Worm (Caenorhabditis elegans) whole organism, late embryonic: ENCODE data around the gene dpm-3.

ENCODE experiments used
- C38D4.7 ChIP-seq: fragments of 200-800 bp; sonication (Bioruptor generic); optimal IDR thresholded peaks from 2 replicates; lab custom pipeline; 2018; ENCODE audit warnings: mild to moderate bottlenecking, missing genetic modification characterization, moderate library complexity, missing compliant biosample characterization
- F13H6.1 ChIP-seq: sonication (generic microtip); optimal IDR thresholded peaks from 2 replicates; lab custom pipeline; 2016; ENCODE audit warnings: missing genetic modification characterization, missing compliant biosample characterization
- K09A11.1 ChIP-seq: sonication (generic microtip); optimal IDR thresholded peaks from 2 replicates; lab custom pipeline; 2017; ENCODE audit warnings: antibody characterized with exemption, mild to moderate bottlenecking, missing genetic modification characterization, missing compliant biosample characterization; ENCODE audit not compliant: insufficient read depth
- Y22D7AL.16 ChIP-seq: sonication (generic microtip); optimal IDR thresholded peaks from 2 replicates; lab custom pipeline; 2016; ENCODE audit warnings: missing genetic modification characterization, missing compliant biosample characterization
- ahr-1 ChIP-seq: sonication (generic microtip); optimal IDR thresholded peaks from 2 replicates; lab custom pipeline; 2016; ENCODE audit warnings: missing genetic modification characterization, missing compliant biosample characterization
- ceh-18 ChIP-seq: sonication (generic microtip); optimal IDR thresholded peaks from 2 replicates; lab custom pipeline; 2016; ENCODE audit warnings: missing genetic modification characterization, missing compliant biosample characterization
- ceh-19 ChIP-seq: fragments of 200-800 bp; sonication (Bioruptor generic); optimal IDR thresholded peaks from 2 replicates; lab custom pipeline; 2018; ENCODE audit warnings: mild to moderate bottlenecking, missing genetic modification characterization, missing compliant biosample characterization
- ceh-2 ChIP-seq: sonication (generic microtip); optimal IDR thresholded peaks from 2 replicates; lab custom pipeline; 2016; ENCODE audit warnings: missing genotype, missing genetic modification characterization, missing compliant biosample characterization
- ceh-22 ChIP-seq: sonication (generic microtip); optimal IDR thresholded peaks from 2 replicates; lab custom pipeline; 2017; ENCODE audit warnings: missing biosample characterization, missing genetic modification characterization
- ceh-24 ChIP-seq: sonication (generic microtip); optimal IDR thresholded peaks from 2 replicates; lab custom pipeline; 2016; ENCODE audit warnings: mild to moderate bottlenecking, missing genetic modification characterization, missing compliant biosample characterization
- ceh-30 ChIP-seq: fragments of 150-350 bp; optimal IDR thresholded peaks from 2 replicates; lab custom pipeline; 2014; ENCODE audit warnings: missing biosample characterization, missing genetic modification characterization
- ceh-31 ChIP-seq: sonication (generic microtip); optimal IDR thresholded peaks from 2 replicates; lab custom pipeline; 2016; ENCODE audit warnings: missing genetic modification characterization, missing compliant biosample characterization
- ceh-34 ChIP-seq: sonication (generic microtip); optimal IDR thresholded peaks from 2 replicates; lab custom pipeline; 2016; ENCODE audit warnings: mild to moderate bottlenecking, missing genetic modification characterization, missing compliant biosample characterization
- ceh-48 ChIP-seq: sonication (generic microtip); optimal IDR thresholded peaks from 2 replicates; lab custom pipeline; 2016; ENCODE audit warnings: missing genetic modification characterization, inconsistent platforms, missing compliant biosample characterization
- ceh-9 ChIP-seq: sonication (generic microtip); optimal IDR thresholded peaks from 2 replicates; lab custom pipeline; 2016; ENCODE audit warnings: mild to moderate bottlenecking, missing genetic modification characterization, inconsistent platforms, missing compliant biosample characterization
- elt-2 ChIP-seq: sonication (generic microtip); optimal IDR thresholded peaks from 2 replicates; lab custom pipeline; 2016; ENCODE audit warnings: missing genetic modification reagents, missing genetic modification characterization, missing compliant biosample characterization
- elt-4 ChIP-seq: sonication (generic microtip); optimal IDR thresholded peaks from 2 replicates; lab custom pipeline; 2016; ENCODE audit warnings: missing genetic modification characterization, missing compliant biosample characterization
- ets-4 ChIP-seq: sonication (generic microtip); optimal IDR thresholded peaks from 2 replicates; lab custom pipeline; 2016; ENCODE audit warnings: missing genetic modification characterization, missing compliant biosample characterization
- eyg-1 ChIP-seq: sonication (generic microtip); optimal IDR thresholded peaks from 2 replicates; lab custom pipeline; 2016; ENCODE audit warnings: missing genotype, missing genetic modification characterization, missing compliant biosample characterization
- fkh-6 ChIP-seq: sonication (generic microtip); optimal IDR thresholded peaks from 2 replicates; lab custom pipeline; 2016; ENCODE audit warnings: missing genetic modification characterization, missing compliant biosample characterization
- hlh-13 ChIP-seq: fragments of 200-800 bp; sonication (Bioruptor generic); optimal IDR thresholded peaks from 2 replicates; lab custom pipeline; 2018; ENCODE audit warnings: mild to moderate bottlenecking, missing genetic modification characterization, missing compliant biosample characterization
- hlh-15 ChIP-seq: sonication (generic microtip); optimal IDR thresholded peaks from 2 replicates; lab custom pipeline; 2016; ENCODE audit warnings: missing genetic modification characterization, missing compliant biosample characterization
- hlh-8 ChIP-seq: sonication (generic microtip); optimal IDR thresholded peaks from 2 replicates; lab custom pipeline; 2016; ENCODE audit warnings: missing genotype, missing genetic modification characterization, missing compliant biosample characterization
- lim-6 ChIP-seq: sonication (generic microtip); optimal IDR thresholded peaks from 2 replicates; lab custom pipeline; 2016; ENCODE audit warnings: missing genetic modification characterization, missing compliant biosample characterization
- lin-11 ChIP-seq: fragments of 200-800 bp; sonication (Bioruptor generic); optimal IDR thresholded peaks from 2 replicates; lab custom pipeline; 2018; ENCODE audit warnings: mild to moderate bottlenecking, missing genetic modification characterization, missing compliant biosample characterization
- madf-2 ChIP-seq: sonication (generic microtip); optimal IDR thresholded peaks from 2 replicates; lab custom pipeline; 2017; ENCODE audit warnings: missing genetic modification characterization, missing compliant biosample characterization
- nfya-1 ChIP-seq: sonication (generic microtip); optimal IDR thresholded peaks from 2 replicates; lab custom pipeline; 2017; ENCODE audit warnings: missing genetic modification characterization, mild to moderate bottlenecking, missing compliant biosample characterization, antibody characterized with exemption, moderate library complexity
- nhr-232 ChIP-seq: sonication (generic microtip); optimal IDR thresholded peaks from 2 replicates; lab custom pipeline; 2016; ENCODE audit warnings: missing genetic modification characterization, missing compliant biosample characterization
- odd-2 ChIP-seq: sonication (generic microtip); optimal IDR thresholded peaks from 2 replicates; lab custom pipeline; 2017; ENCODE audit warnings: antibody characterized with exemption, mild to moderate bottlenecking, missing genetic modification characterization, missing compliant biosample characterization
- pag-3 ChIP-seq: sonication (generic microtip); optimal IDR thresholded peaks from 2 replicates; lab custom pipeline; 2016; ENCODE audit warnings: missing compliant biosample characterization, missing genetic modification characterization, borderline replicate concordance
- pat-9 ChIP-seq: fragments of 200-800 bp; sonication (Bioruptor generic); optimal IDR thresholded peaks from 2 replicates; lab custom pipeline; 2018; ENCODE audit warnings: mild to moderate bottlenecking, missing genetic modification characterization, moderate library complexity, missing compliant biosample characterization
- pax-1 ChIP-seq: fragments of 150-350 bp; optimal IDR thresholded peaks from 2 replicates; lab custom pipeline; 2014; ENCODE audit warnings: missing biosample characterization, missing genetic modification characterization
- pha-2 ChIP-seq: sonication (generic microtip); optimal IDR thresholded peaks from 2 replicates; lab custom pipeline; 2017; ENCODE audit warnings: mild to moderate bottlenecking, missing genetic modification characterization, missing compliant biosample characterization
- pqm-1 ChIP-seq: sonication (generic microtip); optimal IDR thresholded peaks from 2 replicates; lab custom pipeline; 2016; ENCODE audit warnings: missing genetic modification characterization, missing compliant biosample characterization
- ref-2 ChIP-seq: sonication (generic microtip); optimal IDR thresholded peaks from 2 replicates; lab custom pipeline; 2016; ENCODE audit warnings: missing genetic modification characterization, missing compliant biosample characterization
- rnt-1 ChIP-seq: sonication (generic microtip); optimal IDR thresholded peaks from 2 replicates; lab custom pipeline; 2016; ENCODE audit warnings: missing genetic modification characterization, missing compliant biosample characterization
- sdc-2 ChIP-seq: sonication (generic microtip); optimal IDR thresholded peaks from 2 replicates; lab custom pipeline; 2016; ENCODE audit warnings: missing genotype, missing genetic modification characterization, missing compliant biosample characterization
- syd-9 ChIP-seq: sonication (generic microtip); optimal IDR thresholded peaks from 2 replicates; lab custom pipeline; 2016; ENCODE audit warnings: mild to moderate bottlenecking, missing genetic modification characterization, moderate library complexity, missing compliant biosample characterization
- tbx-2 ChIP-seq: sonication (generic microtip); optimal IDR thresholded peaks from 2 replicates; lab custom pipeline; 2016; ENCODE audit warnings: missing genetic modification characterization, missing compliant biosample characterization
- tbx-7 ChIP-seq: sonication (generic microtip); optimal IDR thresholded peaks from 2 replicates; lab custom pipeline; 2016; ENCODE audit warnings: missing genotype, missing genetic modification characterization, missing compliant biosample characterization
- ttx-3 ChIP-seq: sonication (generic microtip); optimal IDR thresholded peaks from 2 replicates; lab custom pipeline; 2016; ENCODE audit warnings: missing genetic modification reagents, missing genetic modification characterization, missing compliant biosample characterization
- unc-42 ChIP-seq: sonication (generic microtip); optimal IDR thresholded peaks from 2 replicates; lab custom pipeline; 2016; ENCODE audit warnings: missing genotype, missing genetic modification characterization, missing compliant biosample characterization
- unc-55 ChIP-seq: sonication (generic microtip); optimal IDR thresholded peaks from 2 replicates; lab custom pipeline; 2017; ENCODE audit warnings: missing biosample characterization, missing genetic modification reagents, missing genetic modification characterization
- zip-5 ChIP-seq: sonication (generic microtip); optimal IDR thresholded peaks from 2 replicates; lab custom pipeline; 2016; ENCODE audit warnings: missing genetic modification characterization, missing compliant biosample characterization

Gene dpm-3

DNA sequence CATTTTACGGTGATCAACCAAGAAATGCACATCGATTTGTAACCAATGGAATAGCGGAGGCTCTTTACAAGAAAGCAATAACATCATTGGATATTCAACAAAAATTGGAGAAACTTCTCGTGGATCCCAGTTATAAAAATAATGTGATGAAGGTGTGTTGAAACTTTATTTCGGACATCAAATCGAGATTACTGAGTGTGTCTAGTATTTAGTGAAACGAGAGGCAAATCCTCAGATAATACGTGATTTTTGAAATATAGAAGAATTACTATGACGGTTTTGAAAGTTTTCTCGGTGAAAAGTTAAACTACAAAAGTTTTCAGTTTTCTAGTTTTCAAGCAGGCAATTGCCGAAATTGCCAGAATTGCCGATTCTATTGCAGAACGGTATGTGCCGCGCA is 40.4 kb downstream of the dpm-3 start:
- no peak for TF ChIP-seq lim-6 (tag; lab: Kevin White, UChicago)
- TF ChIP-seq ceh-19 (GFP tag; lab: Kevin White, UChicago) = no peak
- no peak for TF ChIP-seq K09A11.1 (tag; lab: Kevin White, UChicago)
- no peak for TF ChIP-seq ahr-1
- TF ChIP-seq zip-5 (tag; lab: Kevin White, UChicago) = no peak

DNA sequence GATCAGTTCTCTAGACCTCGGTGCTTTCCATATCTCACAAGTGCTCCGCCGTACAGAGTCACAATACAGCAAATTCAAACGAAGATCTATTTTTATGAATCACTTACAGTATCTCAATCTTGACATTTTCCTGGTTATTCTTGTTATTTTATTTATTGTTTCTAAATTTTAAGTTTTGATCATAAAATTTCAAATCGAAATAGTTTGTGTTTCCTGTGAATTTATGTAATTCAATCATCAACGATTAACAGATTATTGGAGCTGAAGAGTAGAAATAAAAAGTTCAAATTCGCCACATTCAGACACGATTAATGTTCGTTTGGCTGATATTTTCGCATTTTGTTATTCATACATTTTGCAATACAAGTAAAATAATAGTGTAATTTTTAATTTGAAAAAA is 41.0 kb downstream of the dpm-3 start, which contains the start of gene clec-184:
Gene clec-184, plus strand, starts transcription at position 301 of the 400 bp plus-strand sequence.
- TF ChIP-seq ceh-34 (tag; lab: Kevin White, UChicago) (no peak), ceh-48 (tag; lab: Kevin White, UChicago) (no peak), hlh-8 (tag; lab: Kevin White, UChicago) (no peak), ttx-3 (tag; lab: Kevin White, UChicago) (no peak), unc-55 (GFP tag; lab: Kevin White, UChicago) (no peak), ceh-30 (no peak), pag-3 (tag; lab: Kevin White, UChicago) (no peak), K09A11.1 (tag; lab: Kevin White, UChicago) (no peak), Y22D7AL.16 (tag; lab: Kevin White, UChicago) (no peak), elt-2 (tag; lab: Kevin White, UChicago) (no peak), madf-2 (tag; lab: Kevin White, UChicago) (no peak), hlh-15 (tag; lab: Kevin White, UChicago) (no peak), ceh-31 (no peak), hlh-13 (GFP tag; lab: Kevin White, UChicago) (no peak), tbx-7 (tag; lab: Kevin White, UChicago) (no peak), unc-42 (tag; lab: Kevin White, UChicago) (no peak), fkh-6 (tag; lab: Kevin White, UChicago) (no peak)

DNA sequence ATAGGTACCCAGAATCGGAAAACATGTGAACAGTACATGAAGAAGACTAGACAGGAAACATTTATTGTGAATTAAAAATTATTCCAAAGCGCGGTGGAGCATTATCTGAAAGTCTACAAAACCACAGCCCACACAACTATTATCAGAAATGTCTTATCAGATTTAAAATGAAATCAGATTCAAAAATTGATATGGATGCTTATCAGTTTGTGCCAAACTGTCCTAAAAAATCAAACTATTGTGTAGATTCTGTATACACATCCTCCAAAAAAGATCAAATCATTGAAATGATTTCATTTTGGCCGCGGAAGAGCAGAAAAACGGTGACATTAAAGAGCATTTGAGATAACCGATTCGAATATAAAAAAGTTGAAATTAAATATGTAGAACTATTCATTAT is 44.1 kb downstream of the dpm-3 start, which contains the start of gene irg-4:
Gene irg-4, plus strand, starts transcription at position 392 of the 400 bp plus-strand sequence.
- TF ChIP-seq rnt-1 (tag; lab: Kevin White, UChicago) = no peak
- peak; percentile 77 for TF ChIP-seq elt-2 (tag; lab: Kevin White, UChicago)

DNA sequence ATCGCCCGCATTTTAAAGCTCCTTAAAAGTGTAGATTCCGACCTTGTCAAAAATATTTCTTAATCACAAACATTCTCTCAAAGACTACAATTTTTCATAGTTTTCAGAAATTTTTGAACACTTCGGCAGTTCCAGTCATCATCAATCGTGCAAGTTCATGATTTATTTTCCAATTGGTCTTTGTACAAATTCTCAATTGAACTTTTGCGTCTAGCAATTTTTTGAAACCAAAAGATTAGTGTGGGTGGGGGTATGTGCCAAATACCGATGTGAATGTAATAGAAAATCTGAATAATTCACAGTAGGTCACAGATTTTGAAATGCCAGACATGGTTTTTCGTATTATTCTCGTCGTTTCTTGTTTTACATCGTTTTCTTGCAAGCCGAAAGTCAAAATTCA is 47.0 kb downstream of the dpm-3 start, which contains the start of gene clec-185:
Gene clec-185, plus strand, starts transcription at position 301 of the 400 bp plus-strand sequence.
- TF ChIP-seq syd-9 = no peak
- TF ChIP-seq pha-2 (tag; lab: Kevin White, UChicago) = no peak
- no peak for TF ChIP-seq lin-11 (tag; lab: Kevin White, UChicago)
- TF ChIP-seq ets-4 (tag; lab: Kevin White, UChicago) = no peak
- TF ChIP-seq ceh-9 (tag; lab: Kevin White, UChicago) = no peak
- no peak for TF ChIP-seq ceh-18 (tag; lab: Kevin White, UChicago)
- TF ChIP-seq ceh-48 (tag; lab: Kevin White, UChicago) = no peak
- TF ChIP-seq ahr-1 = no peak
- TF ChIP-seq pqm-1 (tag; lab: Kevin White, UChicago) = no peak
- no peak for TF ChIP-seq sdc-2 (tag; lab: Kevin White, UChicago)
- TF ChIP-seq F13H6.1 (tag; lab: Kevin White, UChicago) = no peak
- no peak for TF ChIP-seq nhr-232 (tag; lab: Kevin White, UChicago)
- no peak for TF ChIP-seq ceh-31
- no peak for TF ChIP-seq elt-4
- no peak for TF ChIP-seq ceh-22 (tag; lab: Kevin White, UChicago)

- TF ChIP-seq C38D4.7 (GFP tag; lab: Kevin White, UChicago) = no peak
- no peak for TF ChIP-seq pax-1 (tag; lab: Kevin White, UChicago)
- TF ChIP-seq ceh-31 = no peak
- no peak for TF ChIP-seq pat-9 (tag; lab: Kevin White, UChicago)
- TF ChIP-seq tbx-2 (tag; lab: Kevin White, UChicago) = no peak
- TF ChIP-seq unc-42 (tag; lab: Kevin White, UChicago) = no peak
- no peak for TF ChIP-seq ceh-22 (tag; lab: Kevin White, UChicago)
- no peak for TF ChIP-seq zip-5 (tag; lab: Kevin White, UChicago)
- TF ChIP-seq tbx-7 (tag; lab: Kevin White, UChicago) = no peak
- no peak for TF ChIP-seq eyg-1 (tag; lab: Kevin White, UChicago)
- TF ChIP-seq pha-2 (tag; lab: Kevin White, UChicago) = no peak
- no peak for TF ChIP-seq ceh-2 (tag; lab: Kevin White, UChicago)
- no peak for TF ChIP-seq ceh-24
- no peak for TF ChIP-seq odd-2 (tag; lab: Kevin White, UChicago)
- TF ChIP-seq lim-6 (tag; lab: Kevin White, UChicago) = no peak
- TF ChIP-seq hlh-15 (tag; lab: Kevin White, UChicago) = no peak
- TF ChIP-seq ref-2 (tag; lab: Kevin White, UChicago) = no peak
- TF ChIP-seq nfya-1 (tag; lab: Kevin White, UChicago) = no peak
- no peak for TF ChIP-seq ceh-30
- TF ChIP-seq ceh-48 (tag; lab: Kevin White, UChicago) = no peak
These were observed 50.3 kb downstream of the dpm-3 start, which contains the start of gene C25G4.17 for ce11 chrIV:12441715-12442114. Gene C25G4.17, plus strand, starts transcription at chrIV:12442015.
